Fruit fly (Drosophila melanogaster) whole organism, embryonic: ENCODE results near the gene CG15170.

ENCODE experiments used
- Aef1 ChIP-seq: fragments of 200-800 bp; sonication (Bioruptor generic); IDR thresholded peaks from 3 replicates; pipeline ENCODE4 v1.3.6; 2022; ENCODE audit warnings: missing biosample characterization, missing genetic modification characterization
- B-H1 ChIP-seq: fragments of 200-800 bp; sonication (Bioruptor generic); IDR thresholded peaks from 3 replicates; pipeline ENCODE4 v1.3.6; 2022; ENCODE audit warnings: missing biosample characterization, missing genetic modification characterization
- CG10267 ChIP-seq: fragments of 200-800 bp; sonication (Bioruptor generic); optimal IDR thresholded peaks from 2 replicates; lab custom pipeline; 2018; ENCODE audit warnings: missing biosample characterization, mild to moderate bottlenecking, missing genetic modification characterization, moderate library complexity
- CG10543 ChIP-seq: fragments of 200-800 bp; sonication (Bioruptor generic); optimal IDR thresholded peaks from 3 replicates; lab custom pipeline; 2017; ENCODE audit warnings: missing biosample characterization, mild to moderate bottlenecking, missing genetic modification characterization, moderate library complexity
- CG11723 ChIP-seq: fragments of 200-800 bp; sonication (Bioruptor generic); optimal IDR thresholded peaks from 2 replicates; lab custom pipeline; 2017; ENCODE audit warnings: missing biosample characterization, mild to moderate bottlenecking, missing genetic modification characterization
- CG12104 ChIP-seq: fragments of 200-800 bp; sonication (Bioruptor generic); optimal IDR thresholded peaks from 3 replicates; lab custom pipeline; 2016; ENCODE audit warnings: missing biosample characterization, missing genetic modification characterization
- CG13624 ChIP-seq: fragments of 200-800 bp; sonication (Bioruptor generic); optimal IDR thresholded peaks from 2 replicates; lab custom pipeline; 2016; ENCODE audit warnings: missing biosample characterization, missing genetic modification characterization
- CG15011 ChIP-seq: fragments of 200-800 bp; sonication (Bioruptor generic); optimal IDR thresholded peaks from 3 replicates; lab custom pipeline; 2018; ENCODE audit warnings: missing biosample characterization, mild to moderate bottlenecking, missing genetic modification characterization
- CG15073 ChIP-seq: fragments of 200-800 bp; sonication (Bioruptor generic); optimal IDR thresholded peaks from 2 replicates; lab custom pipeline; 2016; ENCODE audit warnings: missing biosample characterization, missing genetic modification characterization
- CG15269 ChIP-seq: fragments of 200-800 bp; sonication (Bioruptor generic); optimal IDR thresholded peaks from 2 replicates; lab custom pipeline; 2018; ENCODE audit warnings: missing biosample characterization, mild to moderate bottlenecking, missing genetic modification characterization, moderate library complexity
- CG17359 ChIP-seq: fragments of 200-800 bp; sonication (Bioruptor generic); optimal IDR thresholded peaks from 3 replicates; lab custom pipeline; 2018; ENCODE audit warnings: missing biosample characterization, mild to moderate bottlenecking, missing genetic modification characterization, moderate library complexity
- CG2129 ChIP-seq: fragments of 200-800 bp; sonication (Bioruptor generic); IDR thresholded peaks from 2 replicates; pipeline ENCODE4 v1.3.6; 2022; ENCODE audit warnings: missing biosample characterization, missing genetic modification characterization; ENCODE audit not compliant: partially characterized antibody
- CG2712 ChIP-seq: fragments of 200-800 bp; optimal IDR thresholded peaks from 3 replicates; lab custom pipeline; 2019; ENCODE audit warnings: missing biosample characterization, mild to moderate bottlenecking, missing genetic modification characterization, moderate library complexity
- CG32772 ChIP-seq: fragments of 200-800 bp; sonication (Bioruptor generic); IDR thresholded peaks from 2 replicates; pipeline ENCODE4 v1.3.6; 2022; ENCODE audit warnings: missing biosample characterization, missing genetic modification characterization
- CG3407 ChIP-seq: fragments of 200-800 bp; sonication (Bioruptor generic); optimal IDR thresholded peaks from 2 replicates; lab custom pipeline; 2018; ENCODE audit warnings: missing biosample characterization, mild to moderate bottlenecking, missing genetic modification characterization
- CG6254 ChIP-seq: fragments of 200-800 bp; sonication (Bioruptor generic); optimal IDR thresholded peaks from 3 replicates; lab custom pipeline; 2017; ENCODE audit warnings: mild to moderate bottlenecking, missing biosample characterization, missing genetic modification reagents, missing genetic modification characterization
- CG6654 ChIP-seq: fragments of 200-800 bp; sonication (Bioruptor generic); optimal IDR thresholded peaks from 2 replicates; lab custom pipeline; 2017; ENCODE audit warnings: missing biosample characterization, mild to moderate bottlenecking, missing genetic modification characterization
- CG6683 ChIP-seq: fragments of 200-800 bp; sonication (Bioruptor generic); optimal IDR thresholded peaks from 2 replicates; lab custom pipeline; 2017; ENCODE audit warnings: missing biosample characterization, mild to moderate bottlenecking, missing genetic modification characterization, missing genetic modification reagents
- CG7556 ChIP-seq: fragments of 200-800 bp; sonication (Bioruptor generic); optimal IDR thresholded peaks from 2 replicates; lab custom pipeline; 2017; ENCODE audit warnings: missing biosample characterization, mild to moderate bottlenecking, missing genetic modification characterization
- CG8089 ChIP-seq: fragments of 200-800 bp; sonication (Bioruptor generic); optimal IDR thresholded peaks from 3 replicates; lab custom pipeline; 2016; ENCODE audit warnings: missing biosample characterization, missing genetic modification characterization
- CG8924 ChIP-seq: fragments of 200-800 bp; optimal IDR thresholded peaks from 3 replicates; lab custom pipeline; 2019; ENCODE audit warnings: missing biosample characterization, mild to moderate bottlenecking, missing genetic modification characterization, moderate library complexity
- CG9437 ChIP-seq: fragments of 200-800 bp; sonication (Bioruptor generic); optimal IDR thresholded peaks from 2 replicates; lab custom pipeline; 2018; ENCODE audit warnings: missing biosample characterization, mild to moderate bottlenecking, missing genetic modification characterization
- CG9609 ChIP-seq: fragments of 200-800 bp; sonication (Bioruptor generic); optimal IDR thresholded peaks from 3 replicates; lab custom pipeline; 2016; ENCODE audit warnings: missing biosample characterization, missing genetic modification characterization
- Camta ChIP-seq: fragments of 200-800 bp; sonication (Bioruptor generic); optimal IDR thresholded peaks from 2 replicates; lab custom pipeline; 2016; ENCODE audit warnings: missing biosample characterization, missing genetic modification characterization
- CoRest ChIP-seq: fragments of 200-800 bp; sonication (Bioruptor generic); optimal IDR thresholded peaks from 3 replicates; lab custom pipeline; 2018; ENCODE audit warnings: missing biosample characterization, mild to moderate bottlenecking, missing genetic modification characterization, moderate library complexity
- HHEX ChIP-seq: fragments of 200-800 bp; sonication (Bioruptor generic); optimal IDR thresholded peaks from 3 replicates; lab custom pipeline; 2017; ENCODE audit warnings: missing biosample characterization, mild to moderate bottlenecking, missing genetic modification characterization, missing genetic modification reagents
- Lhr ChIP-seq: fragments of 200-800 bp; sonication (Bioruptor generic); optimal IDR thresholded peaks from 3 replicates; lab custom pipeline; 2017; ENCODE audit warnings: mild to moderate bottlenecking, missing biosample characterization, missing genetic modification reagents, missing genetic modification characterization
- MESR4 ChIP-seq: fragments of 200-800 bp; sonication (Bioruptor generic); optimal IDR thresholded peaks from 2 replicates; lab custom pipeline; 2018; ENCODE audit warnings: missing biosample characterization, mild to moderate bottlenecking, missing genetic modification characterization, moderate library complexity
- MTF-1 ChIP-seq: fragments of 200-800 bp; sonication (Bioruptor generic); optimal IDR thresholded peaks from 2 replicates; lab custom pipeline; 2018; ENCODE audit warnings: missing biosample characterization, mild to moderate bottlenecking, missing genetic modification characterization, borderline replicate concordance
- Stat92E ChIP-seq, 3 experiments: fragments of >200 bp in 2 of 3; fragments of 200-800 bp in 1 of 3; sonication (Bioruptor generic) in 1 of 3; optimal IDR thresholded peaks; 2 replicates each; lab custom pipeline; 2017 to 2019; ENCODE audit warnings: missing biosample characterization in 3 of 3, missing genetic modification characterization in 3 of 3, mild to moderate bottlenecking in 1 of 3, moderate library complexity in 1 of 3
- ap ChIP-seq: fragments of 200-800 bp; sonication (Bioruptor generic); IDR thresholded peaks from 2 replicates; pipeline ENCODE4 v1.3.6; 2022; ENCODE audit warnings: missing biosample characterization, missing genetic modification characterization
- cato ChIP-seq: fragments of 200-800 bp; sonication (Bioruptor generic); optimal IDR thresholded peaks from 2 replicates; lab custom pipeline; 2016; ENCODE audit warnings: missing biosample characterization, missing genetic modification characterization, borderline replicate concordance
- dmrt11E ChIP-seq: fragments of 200-800 bp; sonication (Bioruptor generic); optimal IDR thresholded peaks from 3 replicates; lab custom pipeline; 2018; ENCODE audit warnings: missing biosample characterization, mild to moderate bottlenecking, missing genetic modification characterization, moderate library complexity
- dpn ChIP-seq, 2 experiments: fragments of 200-800 bp; sonication (Bioruptor generic); optimal IDR thresholded peaks; 3 replicates each; lab custom pipeline; 2016; ENCODE audit warnings: missing biosample characterization in 2 of 2, missing genetic modification characterization in 2 of 2
- dysf ChIP-seq: fragments of 200-800 bp; sonication (Bioruptor generic); IDR thresholded peaks from 3 replicates; pipeline ENCODE4 v1.3.6; 2022; ENCODE audit warnings: missing biosample characterization, missing genetic modification characterization
- fd64A ChIP-seq: fragments of 200-800 bp; sonication (Bioruptor generic); optimal IDR thresholded peaks from 3 replicates; lab custom pipeline; 2018; ENCODE audit warnings: missing biosample characterization, mild to moderate bottlenecking, missing genetic modification characterization
- gt ChIP-seq: fragments of 200-800 bp; sonication (Bioruptor generic); IDR thresholded peaks from 2 replicates; pipeline ENCODE4 v1.3.6; 2022; ENCODE audit warnings: missing biosample characterization, missing genetic modification characterization
- ind ChIP-seq: fragments of 200-800 bp; sonication (Bioruptor generic); optimal IDR thresholded peaks from 3 replicates; lab custom pipeline; 2016; ENCODE audit warnings: missing biosample characterization, missing genetic modification characterization
- nau ChIP-seq: fragments of 200-800 bp; sonication (Bioruptor generic); optimal IDR thresholded peaks from 3 replicates; lab custom pipeline; 2017; ENCODE audit warnings: missing biosample characterization, mild to moderate bottlenecking, missing genetic modification characterization, missing genetic modification reagents
- nmo ChIP-seq: fragments of 200-800 bp; sonication (Bioruptor generic); optimal IDR thresholded peaks from 2 replicates; lab custom pipeline; 2018; ENCODE audit warnings: missing biosample characterization, mild to moderate bottlenecking, missing genetic modification characterization, moderate library complexity
- pan ChIP-seq, 4 experiments: fragments of >200 bp in 3 of 4; fragments of 200-800 bp in 1 of 4; sonication (Bioruptor generic) in 1 of 4; optimal IDR thresholded peaks in 3 of 4; IDR thresholded peaks in 1 of 4; 2 replicates each; pipeline versions ENCODE4 v1.3.6 to Lab custom; 2017 to 2022; ENCODE audit warnings: missing biosample characterization in 2 of 4, missing genetic modification characterization in 2 of 4, mixed read lengths in 1 of 4
- sc ChIP-seq, 3 experiments: fragments of >200 bp in 2 of 3; fragments of 200-800 bp in 1 of 3; sonication (Bioruptor generic) in 1 of 3; optimal IDR thresholded peaks; 2 replicates in 2 of 3; 3 replicates in 1 of 3; lab custom pipeline; 2017; ENCODE audit warnings: mild to moderate bottlenecking in 1 of 3, missing biosample characterization in 1 of 3, missing genetic modification characterization in 1 of 3, missing genetic modification reagents in 1 of 3
- sug ChIP-seq: fragments of 200-800 bp; optimal IDR thresholded peaks from 2 replicates; lab custom pipeline; 2019; ENCODE audit warnings: missing biosample characterization, mild to moderate bottlenecking, missing genetic modification characterization, moderate library complexity
- tap ChIP-seq: fragments of 200-800 bp; optimal IDR thresholded peaks from 3 replicates; lab custom pipeline; 2019; ENCODE audit warnings: missing biosample characterization, mild to moderate bottlenecking, missing genetic modification characterization, moderate library complexity
- trem ChIP-seq: fragments of 200-800 bp; optimal IDR thresholded peaks from 3 replicates; lab custom pipeline; 2019; ENCODE audit warnings: missing biosample characterization, mild to moderate bottlenecking, missing genetic modification characterization, moderate library complexity
- zfh2 ChIP-seq: fragments of 200-800 bp; sonication (Bioruptor generic); optimal IDR thresholded peaks from 2 replicates; lab custom pipeline; 2016; ENCODE audit warnings: missing biosample characterization, missing genetic modification characterization

Gene CG15170

dm6 chr2L:18948065-18948723, 41.8 kb downstream of the CG15170 start (continued):
- TF ChIP-seq trem (tag; lab: Kevin White, UChicago): peak; percentile 28
- TF ChIP-seq CG8089 (GFP tag; lab: Kevin White, UChicago): no peak
- TF ChIP-seq CG6683 (GFP tag; lab: Kevin White, UChicago): peak; percentile 19
- TF ChIP-seq Stat92E (GFP tag; optimal IDR thresholded peaks at IDR 0.05; lab: Kevin White, UChicago): peak in 1 of 3 experiments; percentile 46
- TF ChIP-seq nau (GFP tag; lab: Kevin White, UChicago): no peak
- peak; percentile 26 for TF ChIP-seq ind (GFP tag; lab: Kevin White, UChicago)
- peak; percentile 58; the same call in 1 of the 2 replicates for TF ChIP-seq CG32772 (GFP tag; lab: Robert Waterston, UW)
- peak; percentile 40 for TF ChIP-seq CG15269
- peak; percentile 80 for TF ChIP-seq CoRest (tag; lab: Kevin White, UChicago)
- peak; percentile 24 to 77 for TF ChIP-seq dpn (GFP tag; optimal IDR thresholded peaks at IDR 0.05; lab: Kevin White, UChicago)
- TF ChIP-seq CG2712 (tag; lab: Kevin White, UChicago): peak; percentile 90
- no peak for TF ChIP-seq zfh2 (GFP tag; lab: Kevin White, UChicago)
- TF ChIP-seq CG8924: peak; percentile 87
- TF ChIP-seq Lhr (GFP tag; lab: Kevin White, UChicago): no peak
- peak; percentile 50; the same call in 1 of the 3 replicates for TF ChIP-seq dysf (GFP tag; lab: Robert Waterston, UW)
- peak; percentile 46 for TF ChIP-seq Camta (GFP tag; lab: Kevin White, UChicago)
- 0 out of 2 replicates have a peak, but pooled peaks have one; percentile 3 for TF ChIP-seq ap
- TF ChIP-seq CG13624 (GFP tag; lab: Kevin White, UChicago): no peak
- TF ChIP-seq CG15011 (GFP tag; lab: Kevin White, UChicago): no peak
- TF ChIP-seq CG10267: peak; percentile 48
- peak; percentile 75 for TF ChIP-seq CG9437
- no peak for TF ChIP-seq sug
- TF ChIP-seq CG11723 (GFP tag; lab: Kevin White, UChicago): peak; percentile 49
- TF ChIP-seq sc (optimal IDR thresholded peaks at IDR 0.05; lab: Kevin White, UChicago): no peak
- TF ChIP-seq sc (GFP tag; optimal IDR thresholded peaks at IDR 0.05; lab: Kevin White, UChicago): peak; percentile 81
- peak; percentile 13; the same call in 1 of the 3 replicates for TF ChIP-seq Aef1 (GFP tag; lab: Robert Waterston, UW)
- peak; percentile 13 for TF ChIP-seq HHEX (GFP tag; lab: Kevin White, UChicago)
- TF ChIP-seq CG12104: no peak
- TF ChIP-seq gt (GFP tag; lab: Robert Waterston, UW): no peak
- no peak for TF ChIP-seq MTF-1 (GFP tag; lab: Kevin White, UChicago)
- peak; percentile 37 for TF ChIP-seq CG15073 (GFP tag; lab: Kevin White, UChicago)
- TF ChIP-seq CG2129 (GFP tag; lab: Robert Waterston, UW): no peak
- TF ChIP-seq cato (GFP tag; lab: Kevin White, UChicago): peak; percentile 25
- TF ChIP-seq B-H1 (GFP tag; lab: Robert Waterston, UW): peak; percentile 50; the same call in 2 of the 3 replicates
- no peak for TF ChIP-seq CG6654 (GFP tag; lab: Kevin White, UChicago)
- TF ChIP-seq dmrt11E (tag; lab: Kevin White, UChicago): peak; percentile 87
- peak; percentile 72 for TF ChIP-seq CG17359
- TF ChIP-seq nmo (GFP tag; lab: Kevin White, UChicago): peak; percentile 86
- peak; percentile 82 for TF ChIP-seq CG3407
- peak; percentile 57 for TF ChIP-seq CG6254
- peak; percentile 15 for TF ChIP-seq CG9609
- TF ChIP-seq MESR4 (GFP tag; lab: Kevin White, UChicago): no peak
- peak; percentile 2 for TF ChIP-seq fd64A (GFP tag; lab: Kevin White, UChicago)
- no peak for TF ChIP-seq pan (optimal IDR thresholded peaks at IDR 0.05; lab: Kevin White, UChicago)
- peak in 1 of 2 experiments; percentile 36 for TF ChIP-seq pan (GFP tag; optimal IDR thresholded peaks at IDR 0.05 in 1 of 2, IDR thresholded peaks at IDR 0.05 in 1 of 2)
- peak; percentile 62 for TF ChIP-seq tap
- peak; percentile 87 for TF ChIP-seq CG7556 (GFP tag; lab: Kevin White, UChicago)
- peak; percentile 41 for TF ChIP-seq CG10543
